Worm (Caenorhabditis elegans): ENCODE measurements around the gene K01A6.8.

DNA sequence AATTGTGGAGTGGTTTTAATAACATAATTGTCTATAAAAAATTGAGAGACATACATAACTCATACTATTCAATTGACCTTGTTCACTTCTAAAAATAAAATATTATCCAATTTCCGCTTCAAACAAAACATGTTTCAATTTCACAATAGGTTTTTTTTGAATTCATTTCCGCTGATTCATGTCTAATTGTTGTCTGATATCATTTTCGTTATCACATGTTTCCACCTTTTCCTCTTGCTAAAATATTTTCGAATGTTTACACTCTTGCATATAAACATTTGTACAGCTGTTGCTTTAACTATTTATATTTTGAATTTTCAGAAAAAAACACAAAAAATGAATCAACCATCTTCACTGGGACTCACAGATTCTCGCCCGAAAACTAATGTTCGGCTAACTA lies 8.2 kb upstream of the K01A6.8 start, which contains the start of gene gem-4:
- TF ChIP-seq ama-1 (optimal IDR thresholded peaks at IDR 0.05) (no peak), B0310.2 (tag; optimal IDR thresholded peaks at IDR 0.05) (no peak), tbx-11 (GFP tag; IDR thresholded peaks at IDR 0.05) (no peak), ceh-13 (GFP tag; optimal IDR thresholded peaks at IDR 0.05) (no peak), hnd-1 (tag; optimal IDR thresholded peaks at IDR 0.05) (no peak)
